Worm (Caenorhabditis elegans): ENCODE data around the gene F13H8.6.

DNA sequence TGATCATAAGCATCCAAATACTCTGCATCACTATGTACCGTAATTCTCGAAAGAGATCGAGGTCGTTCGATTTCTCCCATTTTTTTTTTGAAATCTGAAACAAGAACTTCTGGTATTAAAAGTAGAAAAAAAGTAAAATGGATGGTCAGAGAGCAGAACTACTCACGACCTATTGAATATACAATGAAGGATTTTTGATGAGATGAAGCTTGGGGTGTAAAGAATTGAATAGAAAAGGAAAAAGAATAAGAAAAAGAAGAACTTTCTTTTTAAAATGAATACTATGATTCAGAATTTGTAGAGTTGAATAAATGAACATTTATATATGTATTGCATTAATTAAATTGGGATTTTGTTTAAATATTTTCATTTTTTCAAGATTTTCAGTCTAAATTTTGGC is 47.1 kb upstream of the F13H8.6 start, which contains the start of gene ttc-39B:
- TF ChIP-seq mdl-1 (tag; optimal IDR thresholded peaks at IDR 0.05), result no peak
- TF ChIP-seq snpc-4 (tag; optimal IDR thresholded peaks at IDR 0.05), result no peak
- TF ChIP-seq nhr-237 (tag; optimal IDR thresholded peaks at IDR 0.05), result no peak
- TF ChIP-seq egl-27 (tag; optimal IDR thresholded peaks at IDR 0.05), result no peak
- no peak for TF ChIP-seq unc-39 (tag; optimal IDR thresholded peaks at IDR 0.05)
- TF ChIP-seq ceh-82 (tag; optimal IDR thresholded peaks at IDR 0.05), result no peak
- TF ChIP-seq fos-1 (tag; optimal IDR thresholded peaks at IDR 0.05), result no peak
- no peak for TF ChIP-seq pqm-1 (tag; optimal IDR thresholded peaks at IDR 0.05)
- TF ChIP-seq nhr-12 (tag; optimal IDR thresholded peaks at IDR 0.05), result no peak

Measured in whole organism, L3 larva.